Fruit fly (Drosophila melanogaster) whole organism, embryonic: ENCODE measurements around the gene CG44044.

Source experiments
- Adf1 ChIP-seq: fragments of 200-800 bp; sonication (Bioruptor generic); IDR thresholded peaks from 2 replicates; pipeline ENCODE4 v1.3.6; 2022; ENCODE audit warnings: missing biosample characterization, missing genetic modification characterization
- C15 ChIP-seq: fragments of 200-800 bp; sonication (Bioruptor generic); IDR thresholded peaks from 3 replicates; pipeline ENCODE4 v1.3.6; 2022; ENCODE audit warnings: missing biosample characterization, missing genetic modification characterization
- CG10209 ChIP-seq: fragments of 200-800 bp; sonication (Bioruptor generic); optimal IDR thresholded peaks from 3 replicates; lab custom pipeline; 2017; ENCODE audit warnings: missing biosample characterization, mild to moderate bottlenecking, missing genetic modification characterization, missing genetic modification reagents
- CG10462 ChIP-seq: fragments of 200-800 bp; sonication (Bioruptor generic); optimal IDR thresholded peaks from 2 replicates; lab custom pipeline; 2016; ENCODE audit warnings: missing biosample characterization, missing genetic modification characterization
- CG10543 ChIP-seq: fragments of 200-800 bp; sonication (Bioruptor generic); optimal IDR thresholded peaks from 3 replicates; lab custom pipeline; 2017; ENCODE audit warnings: missing biosample characterization, mild to moderate bottlenecking, missing genetic modification characterization, moderate library complexity
- CG1233 ChIP-seq: fragments of 200-800 bp; sonication (Bioruptor generic); optimal IDR thresholded peaks from 4 replicates; lab custom pipeline; 2018; ENCODE audit warnings: missing biosample characterization, mild to moderate bottlenecking, missing genetic modification characterization
- CG13775 ChIP-seq: fragments of 200-800 bp; sonication (Bioruptor generic); optimal IDR thresholded peaks from 3 replicates; lab custom pipeline; 2017; ENCODE audit warnings: missing biosample characterization, mild to moderate bottlenecking, missing genetic modification characterization
- CG14965 ChIP-seq: fragments of 200-800 bp; sonication (Bioruptor generic); optimal IDR thresholded peaks from 2 replicates; lab custom pipeline; 2016; ENCODE audit warnings: missing biosample characterization, missing genetic modification characterization, borderline replicate concordance
- CG15601 ChIP-seq: fragments of 200-800 bp; sonication (Bioruptor generic); optimal IDR thresholded peaks from 3 replicates; lab custom pipeline; 2019; ENCODE audit warnings: missing biosample characterization, mild to moderate bottlenecking, missing genetic modification characterization, moderate library complexity
- CG16779 ChIP-seq: fragments of 200-800 bp; sonication (Bioruptor generic); IDR thresholded peaks from 2 replicates; pipeline ENCODE4 v1.3.6; 2022; ENCODE audit warnings: missing biosample characterization, missing genetic modification characterization
- CG17385 ChIP-seq: fragments of 200-800 bp; sonication (Bioruptor generic); optimal IDR thresholded peaks from 3 replicates; lab custom pipeline; 2018; ENCODE audit warnings: missing biosample characterization, mild to moderate bottlenecking, missing genetic modification characterization
- CG17802 ChIP-seq: fragments of 200-800 bp; sonication (Bioruptor generic); optimal IDR thresholded peaks from 2 replicates; lab custom pipeline; 2018; ENCODE audit warnings: missing biosample characterization, mild to moderate bottlenecking, missing genetic modification characterization, moderate library complexity
- CG1792 ChIP-seq: fragments of 200-800 bp; sonication (Bioruptor generic); optimal IDR thresholded peaks from 2 replicates; lab custom pipeline; 2016; ENCODE audit warnings: missing biosample characterization, missing genetic modification characterization
- CG2889 ChIP-seq: fragments of 200-800 bp; sonication (Bioruptor generic); IDR thresholded peaks from 3 replicates; pipeline ENCODE4 v1.3.6; 2022; ENCODE audit warnings: missing biosample characterization, missing genetic modification characterization
- CG30403 ChIP-seq: fragments of 200-800 bp; sonication (Bioruptor generic); optimal IDR thresholded peaks from 3 replicates; lab custom pipeline; 2016; ENCODE audit warnings: missing biosample characterization, missing genetic modification characterization
- CG3726 ChIP-seq: fragments of 200-800 bp; sonication (Bioruptor generic); IDR thresholded peaks from 3 replicates; pipeline ENCODE4, ENCODE4 v1.3.6; 2022; ENCODE audit warnings: missing biosample characterization, missing genetic modification characterization
- CG4820 ChIP-seq: fragments of 200-800 bp; sonication (Bioruptor generic); optimal IDR thresholded peaks from 3 replicates; lab custom pipeline; 2016; ENCODE audit warnings: missing biosample characterization, missing genetic modification characterization
- CG6272 ChIP-seq: fragments of 200-800 bp; sonication (Bioruptor generic); IDR thresholded peaks from 2 replicates; pipeline ENCODE4 v1.3.6; 2022; ENCODE audit warnings: missing biosample characterization, missing genetic modification characterization
- CG7357 ChIP-seq: fragments of 200-800 bp; sonication (Bioruptor generic); IDR thresholded peaks from 3 replicates; pipeline ENCODE4 v1.3.6; 2022; ENCODE audit warnings: missing biosample characterization, missing genetic modification characterization
- CG7786 ChIP-seq: fragments of 200-800 bp; sonication (Bioruptor generic); optimal IDR thresholded peaks from 2 replicates; lab custom pipeline; 2016; ENCODE audit warnings: missing biosample characterization, missing genetic modification characterization
- CG8290 ChIP-seq, 3 experiments: fragments of 200-800 bp; sonication (Bioruptor generic); optimal IDR thresholded peaks; 2 replicates each; lab custom pipeline; 2016 to 2019; ENCODE audit warnings: missing biosample characterization in 3 of 3, missing genetic modification characterization in 3 of 3, mild to moderate bottlenecking in 2 of 3, moderate library complexity in 1 of 3
- CG9817 ChIP-seq: fragments of 200-800 bp; sonication (Bioruptor generic); optimal IDR thresholded peaks from 2 replicates; lab custom pipeline; 2018; ENCODE audit warnings: missing biosample characterization, mild to moderate bottlenecking, missing genetic modification characterization, moderate library complexity
- Chrac-16 ChIP-seq: fragments of 200-800 bp; sonication (Bioruptor generic); optimal IDR thresholded peaks from 3 replicates; lab custom pipeline; 2016; ENCODE audit warnings: missing biosample characterization, missing genetic modification characterization
- E2f1 ChIP-seq: fragments of 200-800 bp; sonication (Bioruptor generic); IDR thresholded peaks from 2 replicates; pipeline ENCODE4 v1.3.6; 2022; ENCODE audit warnings: missing biosample characterization, missing genetic modification characterization
- GATAe ChIP-seq: fragments of 200-800 bp; sonication (Bioruptor generic); conservative IDR thresholded peaks from 2 replicates; pipeline ENCODE4 v1.3.6; 2022; ENCODE audit warnings: missing biosample characterization, missing genetic modification characterization
- Gsc ChIP-seq: fragments of 200-800 bp; sonication (Bioruptor generic); IDR thresholded peaks from 2 replicates; pipeline ENCODE4 v1.3.6; 2022; ENCODE audit warnings: missing biosample characterization, missing genetic modification characterization
- MBD-R2 ChIP-seq: fragments of 200-800 bp; sonication (Bioruptor generic); IDR thresholded peaks from 2 replicates; pipeline ENCODE4 v1.3.6; 2022; ENCODE audit warnings: missing biosample characterization, missing genetic modification characterization
- Max ChIP-seq: fragments of 200-800 bp; sonication (Bioruptor generic); optimal IDR thresholded peaks from 2 replicates; lab custom pipeline; 2016; ENCODE audit warnings: missing biosample characterization, mild to moderate bottlenecking, missing genetic modification characterization
- Optix ChIP-seq: fragments of 200-800 bp; sonication (Bioruptor generic); IDR thresholded peaks from 3 replicates; pipeline ENCODE4 v1.3.6; 2022; ENCODE audit warnings: missing biosample characterization, missing genetic modification characterization
- PHDP ChIP-seq: fragments of 200-800 bp; sonication (Bioruptor generic); optimal IDR thresholded peaks from 3 replicates; lab custom pipeline; 2018; ENCODE audit warnings: missing biosample characterization, mild to moderate bottlenecking, missing genetic modification characterization, moderate library complexity
- Ravus ChIP-seq: fragments of 200-800 bp; sonication (Bioruptor generic); IDR thresholded peaks from 2 replicates; pipeline ENCODE4 v1.3.6; 2022; ENCODE audit warnings: missing biosample characterization, missing genetic modification characterization
- Rx ChIP-seq: fragments of 200-800 bp; sonication (Bioruptor generic); IDR thresholded peaks from 2 replicates; pipeline ENCODE4 v1.3.6; 2022; ENCODE audit warnings: missing biosample characterization, missing genetic modification characterization
- Side ChIP-seq: fragments of 200-800 bp; sonication (Bioruptor generic); optimal IDR thresholded peaks from 2 replicates; lab custom pipeline; 2016; ENCODE audit warnings: missing biosample characterization, missing genetic modification characterization
- Sry-β ChIP-seq: fragments of 200-800 bp; sonication (Bioruptor generic); optimal IDR thresholded peaks from 2 replicates; lab custom pipeline; 2018; ENCODE audit warnings: missing biosample characterization, mild to moderate bottlenecking, missing genetic modification characterization, moderate library complexity
- Xbp1 ChIP-seq: fragments of 200-800 bp; sonication (Bioruptor generic); optimal IDR thresholded peaks from 3 replicates; lab custom pipeline; 2016; ENCODE audit warnings: missing biosample characterization, mild to moderate bottlenecking, missing genetic modification characterization
- ara ChIP-seq: fragments of 200-800 bp; sonication (Bioruptor generic); IDR thresholded peaks from 2 replicates; pipeline ENCODE4 v1.3.6; 2022; ENCODE audit warnings: missing biosample characterization, missing genetic modification characterization
- bigmax ChIP-seq: fragments of 200-800 bp; sonication (Bioruptor generic); optimal IDR thresholded peaks from 2 replicates; lab custom pipeline; 2018; ENCODE audit warnings: missing biosample characterization, mild to moderate bottlenecking, missing genetic modification characterization
- da ChIP-seq: fragments of 200-800 bp; sonication (Bioruptor generic); optimal IDR thresholded peaks from 2 replicates; lab custom pipeline; 2016; ENCODE audit warnings: missing biosample characterization, missing genetic modification characterization
- insv ChIP-seq, 2 experiments: fragments of 200-800 bp; sonication (Bioruptor generic); optimal IDR thresholded peaks; 3 replicates each; lab custom pipeline; 2016 to 2018; ENCODE audit warnings: missing biosample characterization in 2 of 2, missing genetic modification characterization in 2 of 2
- ken ChIP-seq: fragments of 200-800 bp; sonication (Bioruptor generic); IDR thresholded peaks from 3 replicates; pipeline ENCODE4 v1.3.6; 2022; ENCODE audit warnings: missing biosample characterization, missing genetic modification characterization
- kni ChIP-seq: fragments of 200-800 bp; sonication (Bioruptor generic); optimal IDR thresholded peaks from 3 replicates; lab custom pipeline; 2017; ENCODE audit warnings: mild to moderate bottlenecking, missing biosample characterization, missing genetic modification reagents, missing genetic modification characterization
- maf-S ChIP-seq: fragments of 200-800 bp; sonication (Bioruptor generic); optimal IDR thresholded peaks from 2 replicates; lab custom pipeline; 2016; ENCODE audit warnings: missing biosample characterization, missing genetic modification characterization
- nmo ChIP-seq: fragments of 200-800 bp; sonication (Bioruptor generic); optimal IDR thresholded peaks from 2 replicates; lab custom pipeline; 2018; ENCODE audit warnings: missing biosample characterization, mild to moderate bottlenecking, missing genetic modification characterization, moderate library complexity
- pros ChIP-seq: fragments of 200-800 bp; sonication (Bioruptor generic); optimal IDR thresholded peaks from 3 replicates; lab custom pipeline; 2019; ENCODE audit warnings: missing biosample characterization, mild to moderate bottlenecking, missing genetic modification characterization, moderate library complexity
- shn ChIP-seq: fragments of 200-800 bp; sonication (Bioruptor generic); optimal IDR thresholded peaks from 3 replicates; lab custom pipeline; 2016; ENCODE audit warnings: missing biosample characterization, missing genetic modification characterization
- stwl ChIP-seq: fragments of 200-800 bp; sonication (Bioruptor generic); optimal IDR thresholded peaks from 3 replicates; lab custom pipeline; 2018; ENCODE audit warnings: missing biosample characterization, mild to moderate bottlenecking, missing genetic modification characterization, moderate library complexity
- tll ChIP-seq, 2 experiments: fragments of 200-800 bp in 1 of 2; fragments of >200 bp in 1 of 2; sonication (Bioruptor generic) in 1 of 2; optimal IDR thresholded peaks; 2 replicates each; lab custom pipeline; 2017 to 2019; ENCODE audit warnings: missing biosample characterization in 2 of 2, missing genetic modification characterization in 2 of 2, mild to moderate bottlenecking in 1 of 2, moderate library complexity in 1 of 2
- trem ChIP-seq: fragments of 200-800 bp; optimal IDR thresholded peaks from 3 replicates; lab custom pipeline; 2019; ENCODE audit warnings: missing biosample characterization, mild to moderate bottlenecking, missing genetic modification characterization, moderate library complexity
- twi ChIP-seq: fragments of 200-800 bp; optimal IDR thresholded peaks from 2 replicates; lab custom pipeline; 2019; ENCODE audit warnings: missing biosample characterization, mild to moderate bottlenecking, missing genetic modification characterization, moderate library complexity
- z ChIP-seq: fragments of 200-800 bp; sonication (Bioruptor generic); IDR thresholded peaks from 3 replicates; pipeline ENCODE4 v1.3.6; 2022; ENCODE audit warnings: missing biosample characterization, missing genetic modification characterization

CG44044 gene

DNA sequence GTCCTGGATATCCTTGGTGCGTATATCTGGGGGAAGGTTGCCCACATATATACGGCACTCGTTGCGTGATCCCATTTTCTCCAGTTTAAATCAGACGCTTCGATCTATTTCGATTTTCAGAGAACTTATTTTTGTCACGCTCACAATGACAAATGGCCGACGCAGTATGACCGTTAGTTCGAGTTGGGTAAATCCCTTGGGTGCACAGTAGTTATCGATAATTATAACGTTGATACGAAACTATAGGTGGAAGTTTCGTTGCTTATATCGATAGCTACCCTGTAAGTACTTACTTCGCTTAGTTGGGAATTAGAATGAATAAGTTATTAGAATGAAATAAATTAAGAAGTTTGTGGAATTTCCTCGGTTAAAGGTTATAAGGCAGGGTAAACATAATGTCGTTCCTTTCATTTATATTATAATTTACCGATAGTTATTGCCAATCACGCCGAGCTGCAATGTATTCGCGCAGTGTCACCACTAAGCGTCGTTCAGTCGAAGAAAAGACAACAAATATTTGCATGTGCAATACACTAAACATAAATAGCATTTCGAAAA is 20.3 kb downstream of the CG44044 start, which contains the start of the genes SF2 and pad (continued):
- peak; percentile 64 for TF ChIP-seq da
- TF ChIP-seq CG1233 (GFP tag; lab: Kevin White, UChicago) = peak; percentile 57
- TF ChIP-seq Adf1 (GFP tag; lab: Robert Waterston, UW) = peak; percentile 56
- TF ChIP-seq CG10462 (GFP tag; lab: Kevin White, UChicago) = peak; percentile 70
- peak; percentile 88 for TF ChIP-seq trem (tag; lab: Kevin White, UChicago)
- TF ChIP-seq GATAe (GFP tag; lab: Robert Waterston, UW) = no peak
- peak; percentile 29 for TF ChIP-seq Ravus
- TF ChIP-seq kni (GFP tag; lab: Kevin White, UChicago) = peak; percentile 68
- no peak for TF ChIP-seq z (GFP tag; lab: Robert Waterston, UW)
- peak in 1 of 2 experiments; percentile 84 for TF ChIP-seq tll (GFP tag; optimal IDR thresholded peaks at IDR 0.05; lab: Kevin White, UChicago)
- peak; percentile 38; the same call in 1 of the 3 replicates for TF ChIP-seq CG2889 (GFP tag; lab: Robert Waterston, UW)
- TF ChIP-seq CG14965 = no peak
- TF ChIP-seq Xbp1 (GFP tag; lab: Kevin White, UChicago) = peak; percentile 88
- TF ChIP-seq CG15601 (tag; lab: Kevin White, UChicago) = peak; percentile 76
- peak; percentile 58 for TF ChIP-seq ara (GFP tag; lab: Robert Waterston, UW)
- TF ChIP-seq Side = peak; percentile 66
- peak; percentile 74 for TF ChIP-seq MBD-R2 (GFP tag; lab: Robert Waterston, UW)
- peak; percentile 88 for TF ChIP-seq CG30403 (GFP tag; lab: Kevin White, UChicago)
- peak; percentile 73 for TF ChIP-seq PHDP (tag; lab: Kevin White, UChicago)
- TF ChIP-seq CG10209 (GFP tag; lab: Kevin White, UChicago) = peak; percentile 71
- peak in 1 of 2 experiments; percentile 65 for TF ChIP-seq insv (GFP tag; optimal IDR thresholded peaks at IDR 0.05; lab: Kevin White, UChicago)
- peak; percentile 54 for TF ChIP-seq CG1792 (GFP tag; lab: Kevin White, UChicago)
- TF ChIP-seq CG10543 (GFP tag; lab: Kevin White, UChicago) = peak; percentile 89
- TF ChIP-seq maf-S (GFP tag; lab: Kevin White, UChicago) = peak; percentile 66
- TF ChIP-seq CG7786 (GFP tag; lab: Kevin White, UChicago) = peak; percentile 68
- peak; percentile 42 for TF ChIP-seq Rx (GFP tag; lab: Robert Waterston, UW)
- TF ChIP-seq C15 = no peak
- no peak for TF ChIP-seq Gsc (GFP tag; lab: Robert Waterston, UW)
- peak; percentile 61 for TF ChIP-seq CG17385
- TF ChIP-seq CG3726 (GFP tag; lab: Robert Waterston, UW) = no peak
- no peak for TF ChIP-seq CG17802
- peak; percentile 18 for TF ChIP-seq Sry-β
- peak; percentile 87 for TF ChIP-seq Chrac-16 (GFP tag; lab: Kevin White, UChicago)
- TF ChIP-seq Max (GFP tag; lab: Kevin White, UChicago) = peak; percentile 87
- peak; percentile 91 for TF ChIP-seq nmo (GFP tag; lab: Kevin White, UChicago)
- peak; percentile 35 for TF ChIP-seq E2f1 (GFP tag; lab: Robert Waterston, UW)
- peak; percentile 55; the same call in 1 of the 3 replicates for TF ChIP-seq ken (GFP tag; lab: Robert Waterston, UW)
- TF ChIP-seq CG4820 (GFP tag; lab: Kevin White, UChicago) = peak; percentile 72
- peak; percentile 83 for TF ChIP-seq CG8290 (GFP tag; optimal IDR thresholded peaks at IDR 0.05; lab: Kevin White, UChicago)
- peak in 1 of 2 experiments; percentile 34 for TF ChIP-seq CG8290 (tag; optimal IDR thresholded peaks at IDR 0.05; lab: Kevin White, UChicago)
- peak; percentile 57; the same call in 2 of the 3 replicates for TF ChIP-seq CG7357
- peak; percentile 84 for TF ChIP-seq CG13775 (GFP tag; lab: Kevin White, UChicago)
- no peak for TF ChIP-seq bigmax
- TF ChIP-seq pros = peak; percentile 15
- peak; percentile 62 for TF ChIP-seq stwl
- TF ChIP-seq shn (GFP tag; lab: Kevin White, UChicago) = peak; percentile 61
- peak; percentile 89 for TF ChIP-seq CG6272 (GFP tag; lab: Robert Waterston, UW)
- 0 out of 3 replicates have a peak, but pooled peaks have one; percentile 33 for TF ChIP-seq Optix
- TF ChIP-seq CG16779 (GFP tag; lab: Robert Waterston, UW) = no peak
- TF ChIP-seq twi = peak; percentile 72
- peak; percentile 82 for TF ChIP-seq CG9817 (tag; lab: Kevin White, UChicago)
